Fruit fly (Drosophila melanogaster): Measurements from ENCODE around the gene miple2.

Gene miple2

DNA sequence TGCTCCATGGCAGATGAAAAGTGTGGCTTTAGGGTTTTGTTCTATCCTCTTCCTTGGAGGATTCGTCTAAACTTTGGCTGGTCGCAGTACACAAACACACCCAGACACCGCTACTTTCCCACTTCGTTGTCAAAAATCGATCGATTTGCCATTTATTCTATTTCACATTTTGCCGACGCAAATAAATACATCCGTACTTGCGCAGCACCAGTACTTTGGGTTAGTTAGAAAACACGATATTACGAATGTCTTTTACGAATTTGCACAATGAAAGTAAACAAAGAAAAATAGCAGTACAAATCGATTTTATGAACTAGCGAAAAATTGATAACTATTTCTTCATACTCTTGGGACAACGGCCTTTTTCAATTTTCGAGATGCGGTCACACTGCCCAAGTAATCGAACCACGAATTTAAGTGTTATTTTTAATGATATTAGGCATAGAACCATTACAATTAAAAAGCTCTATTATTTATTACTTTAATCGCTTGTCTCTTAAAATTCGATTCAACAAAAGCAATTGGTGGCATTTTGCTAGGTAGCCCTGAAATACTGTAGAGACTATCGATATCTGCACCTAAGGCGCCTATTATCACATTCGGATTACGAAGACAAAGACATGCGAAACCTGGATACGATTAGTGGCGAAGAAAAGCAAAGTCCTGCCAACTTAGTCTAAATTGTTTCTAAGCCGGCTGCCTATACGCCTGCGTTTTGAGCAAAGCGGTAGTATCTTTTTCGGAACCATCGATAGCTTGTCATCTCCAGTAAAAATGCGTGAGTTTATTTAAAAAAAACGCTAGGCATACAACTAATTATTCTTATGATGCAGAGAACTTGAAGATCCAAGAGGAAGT lies 13.2 kb upstream of the miple2 start, which contains the start of the genes DIP2 and wac (continued):
- TF ChIP-seq eg (GFP tag; IDR thresholded peaks at IDR 0.05): no peak
- TF ChIP-seq CG3032 (tag; optimal IDR thresholded peaks at IDR 0.05): peak; percentile 41
- TF ChIP-seq CG11902 (GFP tag; optimal IDR thresholded peaks at IDR 0.05): peak; percentile 36
- no peak for TF ChIP-seq CG6792 (GFP tag; optimal IDR thresholded peaks at IDR 0.05)
- no peak for TF ChIP-seq fd85E (GFP tag; optimal IDR thresholded peaks at IDR 0.05)
- TF ChIP-seq lz (GFP tag; optimal IDR thresholded peaks at IDR 0.05): peak; percentile 68
- TF ChIP-seq ss (GFP tag; optimal IDR thresholded peaks at IDR 0.05): no peak
- peak; percentile 28 for TF ChIP-seq CG11762 (GFP tag; optimal IDR thresholded peaks at IDR 0.05; ENCODE audit: insufficient read depth)
- peak; percentile 97 for TF ChIP-seq Sox14 (GFP tag; optimal IDR thresholded peaks at IDR 0.05)

DNA sequence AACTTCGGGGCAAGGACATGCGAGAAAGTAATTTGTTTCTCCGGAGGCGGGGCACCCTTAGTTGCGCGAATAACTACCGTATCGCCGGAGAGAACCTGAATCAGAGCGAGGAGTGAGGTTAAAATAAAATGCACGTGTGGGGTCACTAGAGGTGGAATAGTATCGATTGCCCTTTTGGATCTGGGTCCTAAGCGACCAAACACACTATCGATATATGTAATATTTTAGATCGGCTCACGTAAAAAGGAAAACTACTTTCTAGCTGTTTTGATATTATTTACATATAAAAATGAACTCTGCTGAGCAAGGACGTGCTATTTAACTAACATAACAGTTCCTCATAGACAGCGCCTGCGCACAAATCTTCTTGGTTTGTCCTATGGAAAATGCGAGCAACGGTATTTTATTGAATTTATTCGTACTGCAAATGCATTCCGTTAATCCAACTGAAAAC lies 8.2 kb upstream of the miple2 start:
- TF ChIP-seq fkh (GFP tag; optimal IDR thresholded peaks at IDR 0.05) (peak; percentile 12), Eip75B (GFP tag; optimal IDR thresholded peaks at IDR 0.05) (no peak), dsx (GFP tag; optimal IDR thresholded peaks at IDR 0.05; ENCODE audit: poor library complexity, severe bottlenecking) (peak; percentile 15), CG8119 (GFP tag; IDR thresholded peaks at IDR 0.05) (no peak), svp (GFP tag) (peak; percentile 91), Lpt (GFP tag; optimal IDR thresholded peaks at IDR 0.05) (no peak), Sox15 (GFP tag; optimal IDR thresholded peaks at IDR 0.05) (no peak)

DNA sequence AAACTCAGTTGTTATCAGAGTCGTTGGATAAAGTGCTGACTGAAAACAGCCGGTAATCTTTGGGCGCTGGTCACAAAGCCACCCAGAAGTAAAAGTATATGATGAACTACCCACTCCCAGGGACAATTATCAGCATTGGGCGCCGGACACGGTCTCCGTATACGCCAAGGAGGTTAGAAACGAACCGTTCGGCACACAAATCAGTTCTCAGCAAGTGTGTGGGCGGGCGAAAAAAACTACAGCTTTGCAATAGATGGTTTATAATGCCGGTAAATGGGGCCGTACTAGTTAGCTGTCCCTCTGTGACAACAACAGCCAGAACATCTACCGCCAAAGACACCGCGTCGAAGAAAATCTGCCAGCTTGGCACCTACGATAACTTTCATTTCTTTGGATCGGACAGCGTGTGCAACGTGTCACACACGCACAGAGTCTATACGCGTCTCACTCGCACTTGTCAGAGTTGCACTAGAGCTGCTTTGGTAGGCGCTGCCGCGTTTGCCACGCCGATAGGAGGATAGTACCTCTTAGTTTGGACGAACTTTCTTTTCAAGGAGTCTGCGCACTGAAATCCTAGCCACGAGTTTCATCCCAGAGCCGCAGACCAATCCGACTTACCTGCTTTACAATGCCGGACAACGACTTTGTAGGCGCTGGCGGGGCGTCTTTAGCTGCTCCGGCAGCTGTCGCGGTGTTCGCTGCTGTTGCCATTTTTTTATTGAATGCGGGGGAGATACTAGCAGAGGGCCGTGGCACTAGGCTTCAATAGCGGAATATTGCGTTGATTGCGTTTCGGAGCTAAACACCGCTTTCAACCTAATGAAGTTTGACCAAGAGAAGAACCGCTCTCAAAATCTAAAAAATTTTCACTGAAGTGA lies 7.3 kb upstream of the miple2 start:
- TF ChIP-seq Sox15 (GFP tag; optimal IDR thresholded peaks at IDR 0.05) (no peak), Blimp-1 (GFP tag; optimal IDR thresholded peaks at IDR 0.05) (peak; percentile 35)

DNA sequence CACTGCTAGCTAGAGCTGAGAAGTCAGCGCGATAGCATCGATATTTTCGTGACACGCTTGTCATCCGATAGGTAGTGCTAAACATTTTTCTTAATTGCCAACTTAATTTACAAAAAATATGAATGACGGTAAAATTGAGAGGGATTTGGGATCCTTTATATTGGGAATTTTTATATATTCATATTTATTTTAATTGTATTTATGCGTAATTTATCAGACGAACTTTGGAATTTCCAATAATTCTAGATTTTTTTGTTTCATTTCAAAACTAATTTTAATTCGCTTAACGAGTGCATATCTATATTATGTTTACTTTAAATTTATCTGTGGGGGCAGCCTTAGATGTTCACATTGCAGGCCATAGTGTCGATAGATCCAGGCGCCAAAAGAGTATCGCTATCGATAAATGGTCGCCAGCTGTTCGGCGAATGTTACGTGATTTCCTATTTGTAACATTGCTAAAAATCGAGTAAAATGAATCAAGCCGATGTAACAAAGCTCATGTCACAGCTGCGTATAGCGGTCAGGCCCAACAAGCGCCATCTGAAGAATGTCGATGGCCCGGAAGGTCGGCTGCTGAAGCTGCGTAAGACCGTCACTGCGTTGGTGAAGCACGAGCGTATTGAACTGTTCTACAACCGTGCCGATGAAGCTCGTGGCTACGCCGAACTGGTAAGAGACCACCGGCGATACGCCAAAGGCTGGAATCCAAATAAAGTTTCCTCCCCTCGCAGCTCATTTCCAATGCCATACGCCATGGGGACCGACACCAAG lies 6.4 kb upstream of the miple2 start, which contains the start of the genes Tudor-SN and mRpL17:
Gene Tudor-SN, minus strand, starts transcription at position 3 of the 774 bp plus-strand sequence.
Gene mRpL17, plus strand, starts transcription at position 402 of the 774 bp plus-strand sequence.
- TF ChIP-seq pdm3 (GFP tag; optimal IDR thresholded peaks at IDR 0.05) (no peak), topi (GFP tag; optimal IDR thresholded peaks at IDR 0.05) (peak; percentile 24), Lpt (GFP tag; optimal IDR thresholded peaks at IDR 0.05) (peak; percentile 12), CG4318 (GFP tag; optimal IDR thresholded peaks at IDR 0.05) (no peak), spab (GFP tag; optimal IDR thresholded peaks at IDR 0.05) (no peak), Blimp-1 (GFP tag; optimal IDR thresholded peaks at IDR 0.05) (no peak), CG3032 (tag; optimal IDR thresholded peaks at IDR 0.05) (peak; percentile 26), CG8319 (GFP tag; optimal IDR thresholded peaks at IDR 0.05) (no peak), CG6792 (GFP tag; optimal IDR thresholded peaks at IDR 0.05) (no peak), CG3919 (GFP tag; optimal IDR thresholded peaks at IDR 0.05) (peak; percentile 43), fkh (GFP tag; optimal IDR thresholded peaks at IDR 0.05) (peak; percentile 71), CG7368 (GFP tag; optimal IDR thresholded peaks at IDR 0.05) (no peak), CG34406 (GFP tag; optimal IDR thresholded peaks at IDR 0.05) (no peak), vri (GFP tag; optimal IDR thresholded peaks at IDR 0.05) (peak; percentile 61), CG11762 (GFP tag; optimal IDR thresholded peaks at IDR 0.05; ENCODE audit: insufficient read depth) (peak; percentile 2), Sox102F (GFP tag; optimal IDR thresholded peaks at IDR 0.05) (peak; percentile 19), Eip78C (GFP tag) (peak; percentile 64), fd59A (GFP tag; optimal IDR thresholded peaks at IDR 0.05) (no peak), OdsH (GFP tag; optimal IDR thresholded peaks at IDR 0.05) (peak; percentile 55), CG10669 (GFP tag; optimal IDR thresholded peaks at IDR 0.05) (no peak), CG32006 (GFP tag; optimal IDR thresholded peaks at IDR 0.05) (no peak), Smox (GFP tag; optimal IDR thresholded peaks at IDR 0.05) (no peak), Eip93F (GFP tag; optimal IDR thresholded peaks at IDR 0.05) (no peak), achi (GFP tag; optimal IDR thresholded peaks at IDR 0.05) (peak; percentile 69), Ets21C (GFP tag; optimal IDR thresholded peaks at IDR 0.05) (peak; percentile 24), CG31627 (GFP tag; optimal IDR thresholded peaks at IDR 0.05) (peak; percentile 29), ss (GFP tag; optimal IDR thresholded peaks at IDR 0.05) (no peak), CG11294 (GFP tag; IDR thresholded peaks at IDR 0.05) (no peak), dac (GFP tag; optimal IDR thresholded peaks at IDR 0.05) (no peak), CG15336 (GFP tag; IDR thresholded peaks at IDR 0.05) (no peak)
